Worm (Caenorhabditis elegans): Measurements from ENCODE around the gene hrpu-1.

Gene hrpu-1

ce11 chrIV:15025384-15025783 is 14.0 kb upstream of the hrpu-1 start, which contains the start of gene fcd-2:
Gene fcd-2 (plus strand): TSS chrIV:15025710.
- TF ChIP-seq fkh-10 (GFP tag; optimal IDR thresholded peaks at IDR 0.05): no peak
- TF ChIP-seq R02D3.7 (tag; optimal IDR thresholded peaks at IDR 0.05): peak; percentile 27
- peak; percentile 31 for TF ChIP-seq skn-1 (tag; optimal IDR thresholded peaks at IDR 0.05)
- peak; percentile 69 for TF ChIP-seq lin-15B (tag; optimal IDR thresholded peaks at IDR 0.05)
- TF ChIP-seq nhr-23 (tag; optimal IDR thresholded peaks at IDR 0.05): peak; percentile 17
- peak; percentile 52 for TF ChIP-seq snpc-4 (tag; optimal IDR thresholded peaks at IDR 0.05)
- no peak for TF ChIP-seq nhr-237 (tag; optimal IDR thresholded peaks at IDR 0.05)
- TF ChIP-seq pqm-1 (tag; optimal IDR thresholded peaks at IDR 0.05): peak; percentile 2
- TF ChIP-seq pha-4 (tag; optimal IDR thresholded peaks at IDR 0.05): peak; percentile 78
- peak; percentile 24 for TF ChIP-seq ceh-28 (tag; optimal IDR thresholded peaks at IDR 0.05)
- peak; percentile 70 for TF ChIP-seq nfya-1 (tag; optimal IDR thresholded peaks at IDR 0.05; ENCODE audit: insufficient read depth)
- no peak for TF ChIP-seq mml-1 (tag; optimal IDR thresholded peaks at IDR 0.05)

DNA sequence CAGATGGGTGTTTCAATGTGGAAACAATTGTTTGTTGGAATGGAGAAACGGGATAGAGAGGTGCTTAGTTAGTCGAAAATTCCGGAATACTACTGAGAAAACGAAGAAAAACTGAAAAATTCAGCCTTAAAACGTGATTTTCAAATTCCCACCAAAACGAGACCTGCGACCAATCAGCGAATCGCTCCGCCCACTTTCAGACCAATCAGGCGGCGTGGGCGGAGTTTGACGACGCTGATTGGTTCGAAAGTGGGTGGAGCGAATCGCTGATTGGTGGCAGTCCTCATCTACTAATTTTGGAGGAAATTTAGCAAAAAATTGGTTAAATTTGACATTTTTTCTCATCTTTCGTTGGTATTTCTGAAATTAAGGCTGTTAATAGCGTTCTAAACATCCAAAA is 12.1 kb upstream of the hrpu-1 start:
- peak; percentile 98 for TF ChIP-seq nfya-1 (tag; optimal IDR thresholded peaks at IDR 0.05; ENCODE audit: insufficient read depth)
- no peak for TF ChIP-seq daf-12 (tag; optimal IDR thresholded peaks at IDR 0.05)

- TF ChIP-seq tbx-2 (tag; optimal IDR thresholded peaks at IDR 0.05) (no peak), zag-1 (tag; optimal IDR thresholded peaks at IDR 0.05) (no peak), unc-62 (GFP tag; optimal IDR thresholded peaks at IDR 0.05) (no peak), mml-1 (tag; optimal IDR thresholded peaks at IDR 0.05) (no peak), nfya-1 (tag; optimal IDR thresholded peaks at IDR 0.05; ENCODE audit: insufficient read depth) (peak; percentile 82), nhr-23 (tag; optimal IDR thresholded peaks at IDR 0.05) (no peak), skn-1 (tag; optimal IDR thresholded peaks at IDR 0.05) (no peak), nhr-28 (tag; optimal IDR thresholded peaks at IDR 0.05) (no peak)
These were observed 11.5 kb upstream of the hrpu-1 start for ce11 chrIV:15027884-15028283.

- TF ChIP-seq nhr-11 (tag; optimal IDR thresholded peaks at IDR 0.05) (no peak), nhr-43 (tag; optimal IDR thresholded peaks at IDR 0.05; ENCODE audit: poor library complexity, severe bottlenecking) (no peak), pqm-1 (tag; optimal IDR thresholded peaks at IDR 0.05) (no peak), nhr-237 (tag; optimal IDR thresholded peaks at IDR 0.05) (no peak), R02D3.7 (tag; optimal IDR thresholded peaks at IDR 0.05) (no peak), mml-1 (tag; optimal IDR thresholded peaks at IDR 0.05) (no peak), ztf-11 (tag; optimal IDR thresholded peaks at IDR 0.05) (no peak), nhr-28 (tag; optimal IDR thresholded peaks at IDR 0.05) (no peak), ZK546.5 (tag; optimal IDR thresholded peaks at IDR 0.05) (no peak), nhr-12 (tag; optimal IDR thresholded peaks at IDR 0.05) (no peak), sea-2 (GFP tag; optimal IDR thresholded peaks at IDR 0.05) (no peak), zag-1 (tag; optimal IDR thresholded peaks at IDR 0.05) (no peak), egl-5 (tag; optimal IDR thresholded peaks at IDR 0.05) (no peak), elt-3 (tag; optimal IDR thresholded peaks at IDR 0.05) (no peak)
These were observed 11.0 kb upstream of the hrpu-1 start for ce11 chrIV:15028386-15028785.

DNA sequence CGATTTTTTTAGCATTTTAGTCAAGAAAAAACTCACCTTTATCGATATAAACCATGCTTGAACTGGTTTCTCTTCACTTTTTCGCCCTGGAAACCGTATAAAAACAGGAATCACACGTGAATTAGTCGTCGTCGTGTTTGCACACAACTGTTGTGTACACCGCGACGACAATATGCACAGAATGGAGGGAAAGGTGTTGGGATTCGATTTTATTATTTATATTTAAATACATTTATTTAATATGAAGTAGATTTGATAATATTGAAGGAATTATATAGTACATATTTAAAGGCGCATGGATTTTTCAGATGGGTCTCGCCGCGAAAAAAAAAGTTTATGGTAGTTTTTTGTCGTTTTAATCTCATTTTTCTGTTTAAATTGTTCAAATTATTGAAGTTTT is 10.5 kb upstream of the hrpu-1 start, which contains the start of gene Y41E3.8:
Gene Y41E3.8, minus strand, starts transcription at position 88 of the 400 bp plus-strand sequence.
- no peak for TF ChIP-seq nhr-11 (tag; optimal IDR thresholded peaks at IDR 0.05)
- TF ChIP-seq nhr-28 (tag; optimal IDR thresholded peaks at IDR 0.05): no peak
- TF ChIP-seq mml-1 (tag; optimal IDR thresholded peaks at IDR 0.05): no peak
- TF ChIP-seq ceh-9 (tag; optimal IDR thresholded peaks at IDR 0.05): no peak
- TF ChIP-seq hmg-11 (tag; optimal IDR thresholded peaks at IDR 0.05): peak; percentile 40
- TF ChIP-seq nhr-23 (tag; optimal IDR thresholded peaks at IDR 0.05): peak; percentile 46
- peak; percentile 22 for TF ChIP-seq elt-2 (tag; optimal IDR thresholded peaks at IDR 0.05)
- peak; percentile 57 for TF ChIP-seq nfya-1 (tag; optimal IDR thresholded peaks at IDR 0.05; ENCODE audit: insufficient read depth)
- TF ChIP-seq pha-4 (tag; optimal IDR thresholded peaks at IDR 0.05): peak; percentile 64
- peak; percentile 2 for TF ChIP-seq nhr-25 (tag; optimal IDR thresholded peaks at IDR 0.05)
- no peak for TF ChIP-seq unc-39 (tag; optimal IDR thresholded peaks at IDR 0.05)
- peak; percentile 45 for TF ChIP-seq lin-15B (tag; optimal IDR thresholded peaks at IDR 0.05)
- no peak for TF ChIP-seq lsy-12 (tag; optimal IDR thresholded peaks at IDR 0.05)
- TF ChIP-seq unc-62 (GFP tag; optimal IDR thresholded peaks at IDR 0.05): no peak
- no peak for TF ChIP-seq egl-27 (tag; optimal IDR thresholded peaks at IDR 0.05)
- TF ChIP-seq nhr-43 (tag; optimal IDR thresholded peaks at IDR 0.05; ENCODE audit: poor library complexity, severe bottlenecking): peak; percentile 28
- no peak for TF ChIP-seq ztf-11 (tag; optimal IDR thresholded peaks at IDR 0.05)
- no peak for TF ChIP-seq R02D3.7 (tag; optimal IDR thresholded peaks at IDR 0.05)
- TF ChIP-seq ceh-28 (tag; optimal IDR thresholded peaks at IDR 0.05): peak; percentile 19
- no peak for TF ChIP-seq aly-2 (tag; optimal IDR thresholded peaks at IDR 0.05)
- TF ChIP-seq egl-5 (tag; optimal IDR thresholded peaks at IDR 0.05): peak; percentile 24

Measured in whole organism, L3 larva.